Fruit fly (Drosophila melanogaster) whole organism, embryonic: ENCODE measurements around the gene CG1213.

Source experiments
- ATbp ChIP-seq: fragments of 200-800 bp; sonication (Bioruptor generic); optimal IDR thresholded peaks from 2 replicates; lab custom pipeline; 2017; ENCODE audit warnings: missing biosample characterization, mild to moderate bottlenecking, missing genetic modification characterization, missing genetic modification reagents
- Atf3 ChIP-seq: fragments of 200-800 bp; sonication (Bioruptor generic); optimal IDR thresholded peaks from 3 replicates; lab custom pipeline; 2016; ENCODE audit warnings: missing biosample characterization, missing genetic modification characterization
- B-H1 ChIP-seq: fragments of 200-800 bp; sonication (Bioruptor generic); IDR thresholded peaks from 3 replicates; pipeline ENCODE4 v1.3.6; 2022; ENCODE audit warnings: missing biosample characterization, missing genetic modification characterization
- CG10543 ChIP-seq: fragments of 200-800 bp; sonication (Bioruptor generic); optimal IDR thresholded peaks from 3 replicates; lab custom pipeline; 2017; ENCODE audit warnings: missing biosample characterization, mild to moderate bottlenecking, missing genetic modification characterization, moderate library complexity
- CG10959 ChIP-seq: fragments of 200-800 bp; sonication (Bioruptor generic); IDR thresholded peaks from 2 replicates; pipeline ENCODE4 v1.3.6; 2022; ENCODE audit warnings: missing biosample characterization, missing genetic modification characterization
- CG11085 ChIP-seq: fragments of 200-800 bp; sonication (Bioruptor generic); IDR thresholded peaks from 2 replicates; pipeline ENCODE4 v1.3.6; 2022; ENCODE audit warnings: missing biosample characterization, missing genetic modification characterization
- CG11398 ChIP-seq: fragments of 200-800 bp; sonication (Bioruptor generic); optimal IDR thresholded peaks from 2 replicates; lab custom pipeline; 2016; ENCODE audit warnings: missing biosample characterization, missing genetic modification characterization
- CG12071 ChIP-seq: fragments of 200-800 bp; sonication (Bioruptor generic); optimal IDR thresholded peaks from 3 replicates; lab custom pipeline; 2018; ENCODE audit warnings: missing biosample characterization, mild to moderate bottlenecking, missing genetic modification characterization
- CG12104 ChIP-seq: fragments of 200-800 bp; sonication (Bioruptor generic); optimal IDR thresholded peaks from 3 replicates; lab custom pipeline; 2016; ENCODE audit warnings: missing biosample characterization, missing genetic modification characterization
- CG12744 ChIP-seq: fragments of 200-800 bp; sonication (Bioruptor generic); optimal IDR thresholded peaks from 2 replicates; lab custom pipeline; 2016; ENCODE audit warnings: missing biosample characterization, missing genetic modification characterization
- CG12769 ChIP-seq: fragments of 200-800 bp; sonication (Bioruptor generic); optimal IDR thresholded peaks from 2 replicates; lab custom pipeline; 2019; ENCODE audit warnings: missing biosample characterization, mild to moderate bottlenecking, missing genetic modification characterization, moderate library complexity
- CG1529 ChIP-seq: fragments of 200-800 bp; sonication (Bioruptor generic); optimal IDR thresholded peaks from 3 replicates; lab custom pipeline; 2018; ENCODE audit warnings: missing biosample characterization, missing genetic modification characterization
- CG17829 ChIP-seq: fragments of 200-800 bp; optimal IDR thresholded peaks from 2 replicates; lab custom pipeline; 2019; ENCODE audit warnings: missing biosample characterization, mild to moderate bottlenecking, missing genetic modification characterization, moderate library complexity
- CG18476 ChIP-seq: fragments of 200-800 bp; sonication (Bioruptor generic); optimal IDR thresholded peaks from 2 replicates; lab custom pipeline; 2016; ENCODE audit warnings: missing biosample characterization, mild to moderate bottlenecking, missing genetic modification characterization
- CG2875 ChIP-seq: fragments of 200-800 bp; sonication (Bioruptor generic); optimal IDR thresholded peaks from 2 replicates; lab custom pipeline; 2017; ENCODE audit warnings: missing biosample characterization, mild to moderate bottlenecking, missing genetic modification characterization, missing genetic modification reagents
- CG32772 ChIP-seq: fragments of 200-800 bp; sonication (Bioruptor generic); IDR thresholded peaks from 2 replicates; pipeline ENCODE4 v1.3.6; 2022; ENCODE audit warnings: missing biosample characterization, missing genetic modification characterization
- CG34376 ChIP-seq: fragments of 200-800 bp; sonication (Bioruptor generic); optimal IDR thresholded peaks from 2 replicates; lab custom pipeline; 2018; ENCODE audit warnings: missing biosample characterization, mild to moderate bottlenecking, missing genetic modification characterization
- CG4360 ChIP-seq: fragments of 200-800 bp; sonication (Bioruptor generic); IDR thresholded peaks from 2 replicates; pipeline ENCODE4 v1.3.6; 2022; ENCODE audit warnings: missing biosample characterization, missing genetic modification characterization
- CG4424 ChIP-seq: fragments of 200-800 bp; sonication (Bioruptor generic); optimal IDR thresholded peaks from 3 replicates; lab custom pipeline; 2016; ENCODE audit warnings: missing biosample characterization, missing genetic modification characterization
- CG6254 ChIP-seq: fragments of 200-800 bp; sonication (Bioruptor generic); optimal IDR thresholded peaks from 3 replicates; lab custom pipeline; 2017; ENCODE audit warnings: mild to moderate bottlenecking, missing biosample characterization, missing genetic modification reagents, missing genetic modification characterization
- CG7963 ChIP-seq: fragments of 200-800 bp; sonication (Bioruptor generic); IDR thresholded peaks from 3 replicates; pipeline ENCODE4 v1.3.6; 2022; ENCODE audit warnings: missing biosample characterization, missing genetic modification characterization; ENCODE audit not compliant: partially characterized antibody
- CG8944 ChIP-seq: fragments of 200-800 bp; sonication (Bioruptor generic); optimal IDR thresholded peaks from 3 replicates; lab custom pipeline; 2016; ENCODE audit warnings: missing biosample characterization, missing genetic modification characterization
- CG9727 ChIP-seq: fragments of 200-800 bp; sonication (Bioruptor generic); optimal IDR thresholded peaks from 3 replicates; lab custom pipeline; 2017; ENCODE audit warnings: missing biosample characterization, mild to moderate bottlenecking, missing genetic modification characterization
- D19A ChIP-seq: fragments of 200-800 bp; optimal IDR thresholded peaks from 3 replicates; lab custom pipeline; 2019; ENCODE audit warnings: missing biosample characterization, mild to moderate bottlenecking, missing genetic modification characterization, moderate library complexity
- Dad ChIP-seq: fragments of 200-800 bp; sonication (Bioruptor generic); optimal IDR thresholded peaks from 3 replicates; lab custom pipeline; 2016; ENCODE audit warnings: missing biosample characterization, missing genetic modification characterization
- Deaf1 ChIP-seq: fragments of 200-800 bp; optimal IDR thresholded peaks from 3 replicates; lab custom pipeline; 2019; ENCODE audit warnings: missing biosample characterization, mild to moderate bottlenecking, missing genetic modification characterization, moderate library complexity
- Elba2 ChIP-seq: fragments of 200-800 bp; sonication (Bioruptor generic); optimal IDR thresholded peaks from 3 replicates; lab custom pipeline; 2016; ENCODE audit warnings: missing biosample characterization, missing genetic modification characterization
- Fer2 ChIP-seq: fragments of 200-800 bp; sonication (Bioruptor generic); optimal IDR thresholded peaks from 2 replicates; lab custom pipeline; 2018; ENCODE audit warnings: missing biosample characterization, mild to moderate bottlenecking, missing genetic modification characterization, moderate library complexity
- Hey ChIP-seq: fragments of 200-800 bp; sonication (Bioruptor generic); optimal IDR thresholded peaks from 3 replicates; lab custom pipeline; 2018; ENCODE audit warnings: missing biosample characterization, mild to moderate bottlenecking, missing genetic modification characterization
- HmgZ ChIP-seq: fragments of 200-800 bp; sonication (Bioruptor generic); optimal IDR thresholded peaks from 2 replicates; lab custom pipeline; 2018; ENCODE audit warnings: missing biosample characterization, mild to moderate bottlenecking, missing genetic modification characterization
- Hr51 ChIP-seq, 2 experiments: fragments of 200-800 bp; sonication (Bioruptor generic); optimal IDR thresholded peaks; 2 replicates in 1 of 2; 3 replicates in 1 of 2; lab custom pipeline; 2016 to 2018; ENCODE audit warnings: missing biosample characterization in 2 of 2, missing genetic modification characterization in 2 of 2, mild to moderate bottlenecking in 1 of 2, moderate library complexity in 1 of 2
- Max ChIP-seq: fragments of 200-800 bp; sonication (Bioruptor generic); optimal IDR thresholded peaks from 2 replicates; lab custom pipeline; 2016; ENCODE audit warnings: missing biosample characterization, mild to moderate bottlenecking, missing genetic modification characterization
- Neu2 ChIP-seq: fragments of 200-800 bp; sonication (Bioruptor generic); optimal IDR thresholded peaks from 3 replicates; lab custom pipeline; 2016; ENCODE audit warnings: missing biosample characterization, missing genetic modification characterization, borderline replicate concordance
- Oli ChIP-seq: fragments of 200-800 bp; sonication (Bioruptor generic); optimal IDR thresholded peaks from 2 replicates; lab custom pipeline; 2018; ENCODE audit warnings: missing biosample characterization, mild to moderate bottlenecking, missing genetic modification characterization, moderate library complexity
- Pdp1 ChIP-seq, 2 experiments: fragments of 200-800 bp; sonication (Bioruptor generic); optimal IDR thresholded peaks; 3 replicates each; lab custom pipeline; 2016; ENCODE audit warnings: missing biosample characterization in 2 of 2, missing genetic modification characterization in 2 of 2, mild to moderate bottlenecking in 1 of 2, moderate library complexity in 1 of 2
- Side ChIP-seq: fragments of 200-800 bp; sonication (Bioruptor generic); optimal IDR thresholded peaks from 2 replicates; lab custom pipeline; 2016; ENCODE audit warnings: missing biosample characterization, missing genetic modification characterization
- Vsx1 ChIP-seq: fragments of 200-800 bp; sonication (Bioruptor generic); optimal IDR thresholded peaks from 2 replicates; lab custom pipeline; 2017; ENCODE audit warnings: missing biosample characterization, mild to moderate bottlenecking, missing genetic modification characterization, missing genetic modification reagents
- aop ChIP-seq: fragments of 200-800 bp; sonication (Bioruptor generic); IDR thresholded peaks from 2 replicates; pipeline ENCODE4 v1.3.6; 2022; ENCODE audit warnings: missing biosample characterization, missing genetic modification characterization
- bcd ChIP-seq: fragments of 200-800 bp; sonication (Bioruptor generic); optimal IDR thresholded peaks from 2 replicates; lab custom pipeline; 2017; ENCODE audit warnings: missing biosample characterization, mild to moderate bottlenecking, missing genetic modification characterization
- crol ChIP-seq: fragments of 200-800 bp; sonication (Bioruptor generic); IDR thresholded peaks from 2 replicates; pipeline ENCODE4 v1.3.6; 2022; ENCODE audit warnings: missing biosample characterization, missing genetic modification characterization
- eve ChIP-seq, 2 experiments: fragments of >200 bp; optimal IDR thresholded peaks; 2 replicates each; lab custom pipeline; 2017; ENCODE audit warnings: missing biosample characterization in 2 of 2, missing genetic modification characterization in 2 of 2
- grn ChIP-seq: fragments of 200-800 bp; sonication (Bioruptor generic); optimal IDR thresholded peaks from 3 replicates; lab custom pipeline; 2017; ENCODE audit warnings: missing biosample characterization, missing genetic modification characterization
- hb ChIP-seq: fragments of 200-800 bp; sonication (Bioruptor generic); IDR thresholded peaks from 3 replicates; pipeline ENCODE4 v1.3.6; 2022; ENCODE audit warnings: missing biosample characterization, missing genetic modification characterization; ENCODE audit not compliant: partially characterized antibody
- ind ChIP-seq: fragments of 200-800 bp; sonication (Bioruptor generic); optimal IDR thresholded peaks from 3 replicates; lab custom pipeline; 2016; ENCODE audit warnings: missing biosample characterization, missing genetic modification characterization
- mirr ChIP-seq: fragments of 200-800 bp; sonication (Bioruptor generic); optimal IDR thresholded peaks from 3 replicates; lab custom pipeline; 2018; ENCODE audit warnings: missing biosample characterization, mild to moderate bottlenecking, missing genetic modification characterization
- pho ChIP-seq: fragments of 200-800 bp; sonication (Bioruptor generic); optimal IDR thresholded peaks from 2 replicates; lab custom pipeline; 2016; ENCODE audit warnings: missing biosample characterization, missing genetic modification characterization
- pita ChIP-seq: fragments of 200-800 bp; sonication (Bioruptor generic); optimal IDR thresholded peaks from 2 replicates; lab custom pipeline; 2017; ENCODE audit warnings: missing biosample characterization, mild to moderate bottlenecking, missing genetic modification characterization
- sug ChIP-seq: fragments of 200-800 bp; optimal IDR thresholded peaks from 2 replicates; lab custom pipeline; 2019; ENCODE audit warnings: missing biosample characterization, mild to moderate bottlenecking, missing genetic modification characterization, moderate library complexity
- unc-4 ChIP-seq: fragments of 200-800 bp; sonication (Bioruptor generic); IDR thresholded peaks from 2 replicates; pipeline ENCODE4 v1.3.6; 2022; ENCODE audit warnings: missing biosample characterization, missing genetic modification characterization; ENCODE audit not compliant: partially characterized antibody
- usp ChIP-seq: fragments of >200 bp; optimal IDR thresholded peaks from 2 replicates; lab custom pipeline; 2017; ENCODE audit warnings: missing biosample characterization, missing genetic modification characterization
- zf30C ChIP-seq: fragments of 200-800 bp; sonication (Bioruptor generic); optimal IDR thresholded peaks from 3 replicates; lab custom pipeline; 2018; ENCODE audit warnings: missing biosample characterization, mild to moderate bottlenecking, missing genetic modification characterization

The CG1213 gene

DNA sequence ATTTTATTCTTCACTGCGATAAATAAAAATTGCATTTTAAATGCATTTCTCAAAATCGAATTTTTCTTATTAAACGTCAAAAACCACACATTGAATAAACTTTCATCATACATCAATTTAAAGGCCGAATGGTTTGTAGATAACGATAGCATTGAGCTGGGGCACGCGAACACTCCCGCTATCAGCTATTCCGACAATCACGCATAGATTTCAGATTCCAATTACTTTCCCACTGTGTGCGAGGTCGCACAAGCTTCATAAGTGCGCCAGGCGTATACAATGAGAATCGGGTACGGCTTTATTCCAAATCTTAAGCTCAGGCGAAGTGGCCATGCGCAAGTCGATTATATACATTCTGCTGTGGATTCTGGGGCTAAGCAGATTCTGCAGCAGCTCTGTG is 19.2 kb upstream of the CG1213 start, which contains the start of gene CG46303 (continued):
- TF ChIP-seq ind (no peak), CG17829 (tag; lab: Kevin White, UChicago) (no peak), crol (GFP tag; lab: Robert Waterston, UW) (no peak), CG6254 (GFP tag; lab: Kevin White, UChicago) (no peak), CG4360 (GFP tag; lab: Robert Waterston, UW) (no peak), CG10959 (GFP tag; lab: Robert Waterston, UW) (no peak), CG4424 (GFP tag; lab: Kevin White, UChicago) (no peak), usp (no peak), hb (no peak), CG8944 (no peak), CG12104 (no peak), pita (GFP tag; lab: Kevin White, UChicago) (no peak), Oli (tag; lab: Kevin White, UChicago) (no peak), CG7963 (GFP tag; lab: Robert Waterston, UW) (no peak), Atf3 (GFP tag; lab: Kevin White, UChicago) (no peak), eve (GFP tag; optimal IDR thresholded peaks at IDR 0.05; lab: Kevin White, UChicago) (no peak), CG12071 (GFP tag; lab: Kevin White, UChicago) (no peak), unc-4 (GFP tag; lab: Robert Waterston, UW) (no peak), Elba2 (no peak), CG18476 (no peak), CG32772 (no peak), Hr51 (GFP tag; optimal IDR thresholded peaks at IDR 0.05; lab: Kevin White, UChicago) (no peak), Dad (GFP tag; lab: Kevin White, UChicago) (no peak), HmgZ (tag; lab: Kevin White, UChicago) (peak; percentile 1), CG11398 (GFP tag; lab: Kevin White, UChicago) (no peak), mirr (GFP tag; lab: Kevin White, UChicago) (peak; percentile 65), zf30C (GFP tag; lab: Kevin White, UChicago) (no peak), pho (no peak), bcd (GFP tag; lab: Kevin White, UChicago) (no peak), aop (GFP tag; lab: Robert Waterston, UW) (no peak), Side (GFP tag; lab: Kevin White, UChicago) (no peak), CG12769 (no peak), Neu2 (GFP tag; lab: Kevin White, UChicago) (no peak), ATbp (GFP tag; lab: Kevin White, UChicago) (no peak), Max (GFP tag; lab: Kevin White, UChicago) (no peak), Pdp1 (GFP tag; optimal IDR thresholded peaks at IDR 0.05; lab: Kevin White, UChicago) (peak in 1 of 2 experiments; percentile 8), CG9727 (GFP tag; lab: Kevin White, UChicago) (no peak), CG2875 (GFP tag; lab: Kevin White, UChicago) (no peak), D19A (tag; lab: Kevin White, UChicago) (no peak), Vsx1 (GFP tag; lab: Kevin White, UChicago) (no peak), Hey (tag; lab: Kevin White, UChicago) (peak; percentile 24), CG12744 (no peak), B-H1 (no peak), CG1529 (GFP tag; lab: Kevin White, UChicago) (no peak), CG11085 (GFP tag; lab: Robert Waterston, UW) (no peak), CG34376 (GFP tag; lab: Kevin White, UChicago) (peak; percentile 23), Deaf1 (tag; lab: Kevin White, UChicago) (no peak), sug (tag; lab: Kevin White, UChicago) (peak; percentile 76), Fer2 (no peak), grn (GFP tag; lab: Kevin White, UChicago) (peak; percentile 59), CG10543 (GFP tag; lab: Kevin White, UChicago) (peak; percentile 23)
